Worm (Caenorhabditis elegans) whole organism, young adult: ENCODE measurements around the gene F15E6.5.

ENCODE experiments used
- F10E7.11 ChIP-seq: sonication (generic microtip); optimal IDR thresholded peaks from 2 replicates; lab custom pipeline; 2017; ENCODE audit warnings: mild to moderate bottlenecking, missing genetic modification characterization, moderate library complexity, missing compliant biosample characterization
- F37B4.10 ChIP-seq: fragments of 200-800 bp; sonication (Bioruptor generic); IDR thresholded peaks from 2 replicates; pipeline ENCODE4 v1.3.6; 2022; ENCODE audit warnings: missing genetic modification characterization, missing compliant biosample characterization
- F52B5.7 ChIP-seq: sonication (generic microtip); optimal IDR thresholded peaks from 2 replicates; lab custom pipeline; 2016; ENCODE audit warnings: mild to moderate bottlenecking, missing genetic modification characterization, missing compliant biosample characterization
- F55B11.4 ChIP-seq: sonication (generic microtip); optimal IDR thresholded peaks from 2 replicates; lab custom pipeline; 2016; ENCODE audit warnings: missing compliant biosample characterization, missing genetic modification characterization, borderline replicate concordance; ENCODE audit not compliant: insufficient read depth
- K11D2.4 ChIP-seq: fragments of 200-800 bp; sonication (Bioruptor generic); IDR thresholded peaks from 2 replicates; pipeline ENCODE4 v1.3.6; 2022; ENCODE audit warnings: missing genetic modification reagents, missing genetic modification characterization, missing compliant biosample characterization
- T07F8.4 ChIP-seq: sonication (generic microtip); optimal IDR thresholded peaks from 2 replicates; lab custom pipeline; 2016; ENCODE audit warnings: mild to moderate bottlenecking, missing genetic modification characterization, moderate library complexity, missing compliant biosample characterization
- T26A5.8 ChIP-seq: sonication (generic microtip); optimal IDR thresholded peaks from 2 replicates; lab custom pipeline; 2016; ENCODE audit warnings: missing genetic modification characterization, missing compliant biosample characterization
- Y53G8AR.9 ChIP-seq: fragments of 200-800 bp; sonication (Bioruptor generic); conservative IDR thresholded peaks from 2 replicates; pipeline ENCODE4 v1.3.6; 2022; ENCODE audit warnings: missing genetic modification reagents, missing genetic modification characterization, missing compliant biosample characterization
- Y56A3A.18 ChIP-seq: fragments of 200-800 bp; sonication (Bioruptor generic); IDR thresholded peaks from 2 replicates; pipeline ENCODE4 v1.3.6; 2022; ENCODE audit warnings: missing genetic modification reagents, missing genetic modification characterization, missing compliant biosample characterization
- Y95B8A.8 ChIP-seq: fragments of 200-800 bp; sonication (Bioruptor generic); IDR thresholded peaks from 2 replicates; pipeline ENCODE4 v1.3.6; 2022; ENCODE audit warnings: missing genetic modification reagents, missing genetic modification characterization, missing compliant biosample characterization
- ZK185.1 ChIP-seq: sonication (generic microtip); optimal IDR thresholded peaks from 2 replicates; lab custom pipeline; 2016; ENCODE audit warnings: mild to moderate bottlenecking, missing genetic modification characterization, missing compliant biosample characterization; ENCODE audit not compliant: poor library complexity, severe bottlenecking
- attf-3 ChIP-seq: fragments of 200-800 bp; sonication (Bioruptor generic); conservative IDR thresholded peaks from 2 replicates; pipeline ENCODE4 v1.3.6; 2022; ENCODE audit warnings: missing genetic modification reagents, missing genetic modification characterization, missing compliant biosample characterization
- attf-6 ChIP-seq: fragments of 200-800 bp; sonication (Bioruptor generic); IDR thresholded peaks from 2 replicates; pipeline ENCODE4 v1.3.6; 2022; ENCODE audit warnings: missing genetic modification reagents, missing genetic modification characterization, missing compliant biosample characterization
- bed-2 ChIP-seq: fragments of 200-800 bp; sonication (Bioruptor generic); IDR thresholded peaks from 2 replicates; pipeline ENCODE4 v1.3.6; 2022; ENCODE audit warnings: missing genetic modification reagents, missing genetic modification characterization, missing compliant biosample characterization
- ccch-3 ChIP-seq: fragments of 200-800 bp; sonication (Bioruptor generic); optimal IDR thresholded peaks from 2 replicates; lab custom pipeline; 2018; ENCODE audit warnings: mild to moderate bottlenecking, missing genetic modification characterization, missing compliant biosample characterization
- ceh-27 ChIP-seq: fragments of 200-800 bp; sonication (Bioruptor generic); optimal IDR thresholded peaks from 2 replicates; lab custom pipeline; 2018; ENCODE audit warnings: mild to moderate bottlenecking, missing genetic modification characterization, moderate library complexity, missing compliant biosample characterization
- dox-1 ChIP-seq: fragments of 200-800 bp; sonication (Bioruptor generic); IDR thresholded peaks from 2 replicates; pipeline ENCODE4 v1.3.6; 2022; ENCODE audit warnings: missing genetic modification reagents, missing genetic modification characterization, missing compliant biosample characterization
- egl-44 ChIP-seq: fragments of 200-800 bp; sonication (Bioruptor generic); IDR thresholded peaks from 2 replicates; pipeline ENCODE4 v1.3.6; 2022; ENCODE audit warnings: missing genetic modification reagents, missing genetic modification characterization, missing compliant biosample characterization
- gei-17 ChIP-seq: fragments of 200-800 bp; sonication (Bioruptor generic); optimal IDR thresholded peaks from 2 replicates; lab custom pipeline; 2018; ENCODE audit warnings: mild to moderate bottlenecking, missing genetic modification characterization, missing compliant biosample characterization
- hlh-12 ChIP-seq: sonication (generic microtip); optimal IDR thresholded peaks from 2 replicates; lab custom pipeline; 2016; ENCODE audit warnings: missing genetic modification characterization, missing compliant biosample characterization
- mcd-1 ChIP-seq: fragments of 200-800 bp; sonication (Bioruptor generic); IDR thresholded peaks from 2 replicates; pipeline ENCODE4 v1.3.6; 2022; ENCODE audit warnings: missing genetic modification reagents, missing genetic modification characterization, missing compliant biosample characterization
- mes-4 ChIP-seq: sonication (generic microtip); optimal IDR thresholded peaks from 2 replicates; lab custom pipeline; 2016; ENCODE audit warnings: missing genotype, missing genetic modification characterization, missing compliant biosample characterization
- nfyb-1 ChIP-seq: fragments of 200-800 bp; sonication (Bioruptor generic); IDR thresholded peaks from 2 replicates; pipeline ENCODE4 v1.3.6; 2022; ENCODE audit warnings: missing genetic modification reagents, missing genetic modification characterization, missing compliant biosample characterization
- nhr-27 ChIP-seq: fragments of 200-800 bp; sonication (Bioruptor generic); optimal IDR thresholded peaks from 2 replicates; lab custom pipeline; 2018; ENCODE audit warnings: mild to moderate bottlenecking, missing genetic modification characterization, moderate library complexity, missing compliant biosample characterization
- nhr-80 ChIP-seq: sonication (generic microtip); optimal IDR thresholded peaks from 2 replicates; lab custom pipeline; 2016; ENCODE audit warnings: missing genetic modification characterization, missing compliant biosample characterization
- nhr-90 ChIP-seq: sonication (generic microtip); optimal IDR thresholded peaks from 2 replicates; lab custom pipeline; 2016; ENCODE audit warnings: missing genotype, mild to moderate bottlenecking, missing genetic modification characterization, missing compliant biosample characterization
- pha-4 ChIP-seq: fragments of 150-350 bp; sonication (generic microtip); optimal IDR thresholded peaks from 2 replicates; lab custom pipeline; 2014; ENCODE audit warnings: missing biosample characterization, missing genetic modification reagents, missing genetic modification characterization
- rcor-1 ChIP-seq: fragments of 200-800 bp; sonication (Bioruptor generic); IDR thresholded peaks from 2 replicates; pipeline ENCODE4 v1.3.6; 2022; ENCODE audit warnings: missing genetic modification reagents, missing genetic modification characterization, missing compliant biosample characterization
- rec-8 ChIP-seq, 2 experiments: sonication (generic microtip); optimal IDR thresholded peaks; 2 replicates each; lab custom pipeline; 2016; ENCODE audit warnings: mild to moderate bottlenecking in 2 of 2, missing genetic modification characterization in 2 of 2, missing genetic modification reagents in 2 of 2, missing genotype in 2 of 2, missing biosample characterization in 1 of 2, missing compliant biosample characterization in 1 of 2, moderate library complexity in 1 of 2
- sea-2 ChIP-seq: fragments of 200-800 bp; sonication (Bioruptor generic); IDR thresholded peaks from 2 replicates; pipeline ENCODE4 v1.3.6; 2022; ENCODE audit warnings: missing genetic modification characterization, missing compliant biosample characterization
- snpc-1.1 ChIP-seq: sonication (generic microtip); optimal IDR thresholded peaks from 2 replicates; lab custom pipeline; 2017; ENCODE audit warnings: missing genetic modification characterization, mild to moderate bottlenecking, missing compliant biosample characterization, antibody characterized with exemption, moderate library complexity, missing genotype, missing genetic modification reagents; ENCODE audit not compliant: insufficient read depth
- snpc-1.3 ChIP-seq: sonication (generic microtip); optimal IDR thresholded peaks from 2 replicates; lab custom pipeline; 2017; ENCODE audit warnings: missing genetic modification characterization, mild to moderate bottlenecking, missing compliant biosample characterization, antibody characterized with exemption, moderate library complexity, missing genotype, missing genetic modification reagents; ENCODE audit not compliant: insufficient read depth
- snpc-3.4 ChIP-seq: sonication (generic microtip); optimal IDR thresholded peaks from 2 replicates; lab custom pipeline; 2017; ENCODE audit warnings: missing genetic modification characterization, mild to moderate bottlenecking, missing compliant biosample characterization, antibody characterized with exemption, moderate library complexity, missing genotype, missing genetic modification reagents
- tbp1 ChIP-seq: fragments of 200-800 bp; sonication (Bioruptor generic); optimal IDR thresholded peaks from 2 replicates; lab custom pipeline; 2018; ENCODE audit warnings: mild to moderate bottlenecking, missing genetic modification characterization, missing compliant biosample characterization
- unc-62 ChIP-seq: fragments of 150-350 bp; optimal IDR thresholded peaks from 2 replicates; lab custom pipeline; 2014; ENCODE audit warnings: missing biosample characterization, missing genetic modification reagents, missing genetic modification characterization
- ztf-22 ChIP-seq: fragments of 200-800 bp; sonication (Bioruptor generic); optimal IDR thresholded peaks from 2 replicates; lab custom pipeline; 2018; ENCODE audit warnings: mild to moderate bottlenecking, missing genetic modification characterization, moderate library complexity, missing compliant biosample characterization
- ztf-25 ChIP-seq: fragments of 200-800 bp; sonication (Bioruptor generic); IDR thresholded peaks from 2 replicates; pipeline ENCODE4 v1.3.6; 2022; ENCODE audit warnings: missing genetic modification reagents, missing genetic modification characterization, missing compliant biosample characterization

The F15E6.5 gene

DNA sequence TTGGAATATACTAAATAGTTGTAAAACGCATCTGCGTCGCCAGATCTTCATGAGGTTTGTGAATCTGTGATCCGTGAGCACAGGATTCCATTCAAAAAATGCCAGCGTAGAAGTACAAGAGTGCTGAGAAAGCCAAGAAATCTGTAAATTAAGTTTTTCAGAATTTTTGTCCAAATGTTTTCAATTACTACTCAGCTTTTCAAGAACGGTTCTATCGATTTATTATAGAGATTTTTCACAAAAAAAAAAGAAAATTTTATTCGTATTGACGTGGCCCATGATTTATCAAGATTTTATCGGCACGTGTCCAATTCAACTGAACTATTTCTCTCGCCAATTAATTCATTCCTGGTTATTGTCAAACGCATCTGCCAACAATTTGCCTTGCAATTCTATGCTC, 20.1 kb upstream of the F15E6.5 start, which contains the start of gene F36A4.3:
F36A4.3 (plus strand) TSS at position 301 of the 400 bp plus-strand sequence.
- TF ChIP-seq Y56A3A.18 (GFP tag; lab: Robert Waterston, UW): no peak
- no peak for TF ChIP-seq dox-1 (GFP tag; lab: Robert Waterston, UW)
- TF ChIP-seq T26A5.8 (tag; lab: Kevin White, UChicago): no peak
- no peak for TF ChIP-seq ZK185.1 (tag; lab: Kevin White, UChicago)
- TF ChIP-seq T07F8.4: no peak
- TF ChIP-seq nhr-80 (tag; lab: Kevin White, UChicago): no peak
- TF ChIP-seq snpc-1.1 (tag; lab: Kevin White, UChicago): no peak
- no peak for TF ChIP-seq nhr-27 (tag; lab: Kevin White, UChicago)
- TF ChIP-seq F52B5.7 (tag; lab: Kevin White, UChicago): no peak
- TF ChIP-seq bed-2 (GFP tag; lab: Robert Waterston, UW): no peak
- TF ChIP-seq gei-17: no peak
- TF ChIP-seq sea-2: no peak
- no peak for TF ChIP-seq ztf-25 (GFP tag; lab: Robert Waterston, UW)

DNA sequence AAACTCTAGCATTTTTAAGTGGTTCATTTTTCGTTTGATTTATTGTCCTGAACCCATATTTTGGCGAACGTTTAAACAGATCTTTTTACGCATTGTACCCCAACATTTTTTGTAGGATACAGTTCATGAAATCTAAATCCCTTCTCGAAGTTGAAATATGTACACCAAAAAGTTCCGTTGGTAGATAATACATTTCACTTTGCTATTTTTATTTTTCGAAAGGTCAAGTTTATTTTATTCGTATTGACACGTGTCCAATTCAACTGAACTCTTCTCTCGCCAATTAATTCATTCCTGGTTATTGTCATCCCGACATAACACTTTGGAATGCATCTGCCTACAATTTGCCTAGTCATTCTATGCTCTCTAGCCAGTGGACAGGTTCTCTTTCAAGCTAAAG, 18.4 kb upstream of the F15E6.5 start, which contains the start of gene F36A4.2:
F36A4.2 (plus strand) TSS at position 301 of the 400 bp plus-strand sequence.
- TF ChIP-seq mcd-1 (no peak), nhr-90 (no peak), pha-4 (no peak), snpc-1.3 (tag; lab: Kevin White, UChicago) (no peak), K11D2.4 (no peak), rec-8 (tag; optimal IDR thresholded peaks at IDR 0.05; lab: Kevin White, UChicago) (no peak), ceh-27 (no peak), nfyb-1 (GFP tag; lab: Robert Waterston, UW) (no peak)

DNA sequence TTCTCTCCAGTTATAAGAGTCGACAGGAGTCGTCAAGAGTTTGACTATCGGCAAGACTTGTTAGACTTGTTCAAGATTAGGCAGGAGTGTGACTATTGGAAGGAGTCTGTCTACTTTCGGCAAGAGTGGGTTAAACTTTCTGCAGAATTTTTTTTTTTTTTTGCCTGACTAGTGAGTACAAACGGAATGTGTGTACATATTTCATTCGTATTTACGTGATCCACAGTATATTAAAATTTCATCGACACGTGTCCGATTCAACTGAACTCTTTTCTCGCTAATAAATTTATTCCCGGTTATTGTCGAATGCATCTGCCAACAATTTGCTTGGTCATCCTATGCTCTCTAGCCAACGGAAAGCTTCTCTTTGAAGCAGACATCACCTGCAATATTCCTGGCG, 17.2 kb upstream of the F15E6.5 start, which contains the start of gene F36A4.1:
F36A4.1 (plus strand) TSS at position 301 of the 400 bp plus-strand sequence.
- TF ChIP-seq snpc-3.4 (tag; lab: Kevin White, UChicago) (no peak), egl-44 (GFP tag; lab: Robert Waterston, UW) (no peak), snpc-1.1 (tag; lab: Kevin White, UChicago) (no peak), bed-2 (GFP tag; lab: Robert Waterston, UW) (no peak), ztf-22 (GFP tag; lab: Kevin White, UChicago) (no peak), rcor-1 (GFP tag; lab: Robert Waterston, UW) (no peak), attf-3 (GFP tag; lab: Robert Waterston, UW) (no peak), T26A5.8 (tag; lab: Kevin White, UChicago) (no peak), hlh-12 (tag; lab: Kevin White, UChicago) (no peak), F55B11.4 (tag; lab: Kevin White, UChicago) (no peak), mes-4 (tag; lab: Kevin White, UChicago) (no peak), attf-6 (GFP tag; lab: Robert Waterston, UW) (no peak), tbp1 (GFP tag; lab: Kevin White, UChicago) (no peak), F52B5.7 (tag; lab: Kevin White, UChicago) (no peak), ccch-3 (no peak), F37B4.10 (no peak), Y53G8AR.9 (no peak), F10E7.11 (tag; lab: Kevin White, UChicago) (no peak), Y95B8A.8 (GFP tag; lab: Robert Waterston, UW) (no peak), unc-62 (GFP tag; lab: Kevin White, UChicago) (no peak)
